Fruit fly (Drosophila melanogaster) whole organism, embryonic: ENCODE measurements around the gene CG13077.

Experiments
- Blimp-1 ChIP-seq: fragments of 200-800 bp; sonication (Bioruptor generic); optimal IDR thresholded peaks from 3 replicates; lab custom pipeline; 2018; ENCODE audit warnings: missing biosample characterization, missing genetic modification characterization, mild to moderate bottlenecking, moderate library complexity, missing genetic modification reagents
- CG11560 ChIP-seq: fragments of 200-800 bp; sonication (Bioruptor generic); IDR thresholded peaks from 3 replicates; pipeline ENCODE4 v1.3.6; 2022; ENCODE audit warnings: missing biosample characterization, missing genetic modification characterization
- CG12391 ChIP-seq: fragments of 200-800 bp; sonication (Bioruptor generic); optimal IDR thresholded peaks from 3 replicates; lab custom pipeline; 2018; ENCODE audit warnings: missing biosample characterization, mild to moderate bottlenecking, missing genetic modification characterization, moderate library complexity
- CG12744 ChIP-seq: fragments of 200-800 bp; sonication (Bioruptor generic); optimal IDR thresholded peaks from 2 replicates; lab custom pipeline; 2016; ENCODE audit warnings: missing biosample characterization, missing genetic modification characterization
- CG13775 ChIP-seq: fragments of 200-800 bp; sonication (Bioruptor generic); optimal IDR thresholded peaks from 3 replicates; lab custom pipeline; 2017; ENCODE audit warnings: missing biosample characterization, mild to moderate bottlenecking, missing genetic modification characterization
- CG13894 ChIP-seq: fragments of 200-800 bp; sonication (Bioruptor generic); optimal IDR thresholded peaks from 3 replicates; lab custom pipeline; 2018; ENCODE audit warnings: missing biosample characterization, mild to moderate bottlenecking, missing genetic modification characterization, moderate library complexity
- CG14014 ChIP-seq: fragments of 200-800 bp; sonication (Bioruptor generic); IDR thresholded peaks from 2 replicates; pipeline ENCODE4 v1.3.6; 2022; ENCODE audit warnings: missing biosample characterization, missing genetic modification characterization
- CG14860 ChIP-seq: fragments of 200-800 bp; sonication (Bioruptor generic); IDR thresholded peaks from 3 replicates; pipeline ENCODE4 v1.3.6; 2022; ENCODE audit warnings: missing biosample characterization, missing genetic modification characterization; ENCODE audit not compliant: partially characterized antibody
- CG1529 ChIP-seq: fragments of 200-800 bp; sonication (Bioruptor generic); optimal IDR thresholded peaks from 3 replicates; lab custom pipeline; 2018; ENCODE audit warnings: missing biosample characterization, missing genetic modification characterization
- CG16815 ChIP-seq: fragments of 200-800 bp; sonication (Bioruptor generic); optimal IDR thresholded peaks from 3 replicates; lab custom pipeline; 2017; ENCODE audit warnings: missing biosample characterization, mild to moderate bottlenecking, missing genetic modification characterization
- CG17568 ChIP-seq: fragments of 200-800 bp; sonication (Bioruptor generic); optimal IDR thresholded peaks from 2 replicates; lab custom pipeline; 2018; ENCODE audit warnings: missing biosample characterization, mild to moderate bottlenecking, missing genetic modification characterization, moderate library complexity
- CG6272 ChIP-seq: fragments of 200-800 bp; sonication (Bioruptor generic); IDR thresholded peaks from 2 replicates; pipeline ENCODE4 v1.3.6; 2022; ENCODE audit warnings: missing biosample characterization, missing genetic modification characterization
- CG6791 ChIP-seq: fragments of 200-800 bp; sonication (Bioruptor generic); IDR thresholded peaks from 3 replicates; pipeline ENCODE4 v1.3.6; 2022; ENCODE audit warnings: missing biosample characterization, missing genetic modification characterization; ENCODE audit not compliant: partially characterized antibody
- CG7745 ChIP-seq: fragments of 200-800 bp; sonication (Bioruptor generic); optimal IDR thresholded peaks from 2 replicates; lab custom pipeline; 2018; ENCODE audit warnings: missing biosample characterization, mild to moderate bottlenecking, missing genetic modification characterization, moderate library complexity
- CG7786 ChIP-seq: fragments of 200-800 bp; sonication (Bioruptor generic); optimal IDR thresholded peaks from 2 replicates; lab custom pipeline; 2016; ENCODE audit warnings: missing biosample characterization, missing genetic modification characterization
- CG9797 ChIP-seq: fragments of 200-800 bp; sonication (Bioruptor generic); optimal IDR thresholded peaks from 3 replicates; lab custom pipeline; 2018; ENCODE audit warnings: missing biosample characterization, mild to moderate bottlenecking, missing genetic modification characterization
- CG9876 ChIP-seq: fragments of 200-800 bp; sonication (Bioruptor generic); optimal IDR thresholded peaks from 2 replicates; lab custom pipeline; 2016; ENCODE audit warnings: missing biosample characterization, missing genetic modification characterization
- Dip2 ChIP-seq: fragments of 200-800 bp; sonication (Bioruptor generic); IDR thresholded peaks from 2 replicates; pipeline ENCODE4 v1.3.6; 2022; ENCODE audit warnings: missing biosample characterization, missing genetic modification characterization
- Dp ChIP-seq: fragments of 200-800 bp; sonication (Bioruptor generic); optimal IDR thresholded peaks from 2 replicates; lab custom pipeline; 2018; ENCODE audit warnings: missing biosample characterization, mild to moderate bottlenecking, missing genetic modification characterization, moderate library complexity
- E2f1 ChIP-seq: fragments of 200-800 bp; sonication (Bioruptor generic); IDR thresholded peaks from 2 replicates; pipeline ENCODE4 v1.3.6; 2022; ENCODE audit warnings: missing biosample characterization, missing genetic modification characterization
- Gsc ChIP-seq: fragments of 200-800 bp; sonication (Bioruptor generic); IDR thresholded peaks from 2 replicates; pipeline ENCODE4 v1.3.6; 2022; ENCODE audit warnings: missing biosample characterization, missing genetic modification characterization
- Hmx ChIP-seq: fragments of 200-800 bp; sonication (Bioruptor generic); optimal IDR thresholded peaks from 2 replicates; lab custom pipeline; 2016; ENCODE audit warnings: missing biosample characterization, missing genetic modification characterization
- MESR4 ChIP-seq: fragments of 200-800 bp; sonication (Bioruptor generic); optimal IDR thresholded peaks from 2 replicates; lab custom pipeline; 2018; ENCODE audit warnings: missing biosample characterization, mild to moderate bottlenecking, missing genetic modification characterization, moderate library complexity
- NC2β ChIP-seq: fragments of 200-800 bp; sonication (Bioruptor generic); optimal IDR thresholded peaks from 2 replicates; lab custom pipeline; 2016; ENCODE audit warnings: missing biosample characterization, missing genetic modification characterization
- PHDP ChIP-seq: fragments of 200-800 bp; sonication (Bioruptor generic); optimal IDR thresholded peaks from 3 replicates; lab custom pipeline; 2018; ENCODE audit warnings: missing biosample characterization, mild to moderate bottlenecking, missing genetic modification characterization, moderate library complexity
- Scr ChIP-seq: fragments of 200-800 bp; sonication (Bioruptor generic); IDR thresholded peaks from 2 replicates; pipeline ENCODE4 v1.3.6; 2022; ENCODE audit warnings: missing biosample characterization, missing genetic modification characterization; ENCODE audit not compliant: partially characterized antibody
- Sox102F ChIP-seq: fragments of 200-800 bp; sonication (Bioruptor generic); optimal IDR thresholded peaks from 2 replicates; lab custom pipeline; 2018; ENCODE audit warnings: missing biosample characterization, mild to moderate bottlenecking, missing genetic modification characterization, moderate library complexity
- Taf1 ChIP-seq: fragments of 200-800 bp; sonication (Bioruptor generic); IDR thresholded peaks from 2 replicates; pipeline ENCODE4 v1.3.6; 2022; ENCODE audit warnings: missing biosample characterization, missing genetic modification characterization
- aop ChIP-seq: fragments of 200-800 bp; sonication (Bioruptor generic); IDR thresholded peaks from 2 replicates; pipeline ENCODE4 v1.3.6; 2022; ENCODE audit warnings: missing biosample characterization, missing genetic modification characterization
- bbx ChIP-seq: fragments of 200-800 bp; sonication (Bioruptor generic); IDR thresholded peaks from 2 replicates; pipeline ENCODE4 v1.3.6; 2022; ENCODE audit warnings: missing biosample characterization, missing genetic modification characterization; ENCODE audit not compliant: partially characterized antibody
- bcd ChIP-seq: fragments of 200-800 bp; sonication (Bioruptor generic); optimal IDR thresholded peaks from 2 replicates; lab custom pipeline; 2017; ENCODE audit warnings: missing biosample characterization, mild to moderate bottlenecking, missing genetic modification characterization
- cg ChIP-seq: fragments of 200-800 bp; sonication (Bioruptor generic); optimal IDR thresholded peaks from 3 replicates; lab custom pipeline; 2019; ENCODE audit warnings: missing biosample characterization, mild to moderate bottlenecking, missing genetic modification characterization, moderate library complexity
- da ChIP-seq: fragments of 200-800 bp; sonication (Bioruptor generic); optimal IDR thresholded peaks from 2 replicates; lab custom pipeline; 2016; ENCODE audit warnings: missing biosample characterization, missing genetic modification characterization
- dimm ChIP-seq: fragments of 200-800 bp; sonication (Bioruptor generic); IDR thresholded peaks from 2 replicates; pipeline ENCODE4 v1.3.6; 2022; ENCODE audit warnings: missing biosample characterization, missing genetic modification characterization
- fd96Cb ChIP-seq: fragments of 200-800 bp; sonication (Bioruptor generic); optimal IDR thresholded peaks from 2 replicates; lab custom pipeline; 2018; ENCODE audit warnings: missing biosample characterization, mild to moderate bottlenecking, missing genetic modification characterization, moderate library complexity
- gro ChIP-seq: fragments of 200-800 bp; sonication (Bioruptor generic); optimal IDR thresholded peaks from 2 replicates; lab custom pipeline; 2016; ENCODE audit warnings: missing biosample characterization, missing genetic modification characterization
- ham ChIP-seq: fragments of 200-800 bp; sonication (Bioruptor generic); IDR thresholded peaks from 2 replicates; pipeline ENCODE4 v1.3.6; 2022; ENCODE audit warnings: missing biosample characterization, missing genetic modification characterization
- ind ChIP-seq: fragments of 200-800 bp; sonication (Bioruptor generic); optimal IDR thresholded peaks from 3 replicates; lab custom pipeline; 2016; ENCODE audit warnings: missing biosample characterization, missing genetic modification characterization
- kay ChIP-seq: fragments of 200-800 bp; sonication (Bioruptor generic); optimal IDR thresholded peaks from 2 replicates; lab custom pipeline; 2016; ENCODE audit warnings: missing biosample characterization, missing genetic modification characterization
- kni ChIP-seq: fragments of 200-800 bp; sonication (Bioruptor generic); optimal IDR thresholded peaks from 3 replicates; lab custom pipeline; 2017; ENCODE audit warnings: mild to moderate bottlenecking, missing biosample characterization, missing genetic modification reagents, missing genetic modification characterization
- lilli ChIP-seq: fragments of 200-800 bp; sonication (Bioruptor generic); optimal IDR thresholded peaks from 3 replicates; lab custom pipeline; 2016; ENCODE audit warnings: missing biosample characterization, missing genetic modification characterization
- pita ChIP-seq: fragments of 200-800 bp; sonication (Bioruptor generic); optimal IDR thresholded peaks from 2 replicates; lab custom pipeline; 2017; ENCODE audit warnings: missing biosample characterization, mild to moderate bottlenecking, missing genetic modification characterization
- pzg ChIP-seq: fragments of 200-800 bp; sonication (Bioruptor generic); optimal IDR thresholded peaks from 3 replicates; lab custom pipeline; 2018; ENCODE audit warnings: missing biosample characterization, mild to moderate bottlenecking, missing genetic modification characterization, moderate library complexity
- ro ChIP-seq: fragments of 200-800 bp; sonication (Bioruptor generic); IDR thresholded peaks from 2 replicates; pipeline ENCODE4 v1.3.6; 2022; ENCODE audit warnings: missing biosample characterization, missing genetic modification characterization
- scrt ChIP-seq: fragments of 200-800 bp; sonication (Bioruptor generic); optimal IDR thresholded peaks from 2 replicates; lab custom pipeline; 2018; ENCODE audit warnings: missing biosample characterization, mild to moderate bottlenecking, missing genetic modification characterization, moderate library complexity
- tll ChIP-seq, 2 experiments: fragments of 200-800 bp in 1 of 2; fragments of >200 bp in 1 of 2; sonication (Bioruptor generic) in 1 of 2; optimal IDR thresholded peaks; 2 replicates each; lab custom pipeline; 2017 to 2019; ENCODE audit warnings: missing biosample characterization in 2 of 2, missing genetic modification characterization in 2 of 2, mild to moderate bottlenecking in 1 of 2, moderate library complexity in 1 of 2
- toy ChIP-seq: fragments of 200-800 bp; sonication (Bioruptor generic); IDR thresholded peaks from 2 replicates; pipeline ENCODE4 v1.3.6; 2022; ENCODE audit warnings: missing biosample characterization, missing genetic modification characterization
- ttk ChIP-seq: fragments of 200-800 bp; sonication (Bioruptor generic); IDR thresholded peaks from 2 replicates; pipeline ENCODE4 v2.1.2; 2022; ENCODE audit warnings: missing biosample characterization, missing genetic modification characterization
- zfh1 ChIP-seq: fragments of 200-800 bp; sonication (Bioruptor generic); IDR thresholded peaks from 3 replicates; pipeline ENCODE4 v1.3.6; 2022; ENCODE audit warnings: missing biosample characterization, missing genetic modification characterization

Gene CG13077

dm6 chr2L:19575626-19576298 is 10.1 kb downstream of the CG13077 start (continued):
- TF ChIP-seq Taf1, result peak; percentile 87
- TF ChIP-seq CG9876, result peak; percentile 95
- TF ChIP-seq gro, result peak; percentile 98
- peak; percentile 75 for TF ChIP-seq CG13894 (tag; lab: Kevin White, UChicago)
- peak; percentile 97 for TF ChIP-seq CG16815
- TF ChIP-seq Dp (GFP tag; lab: Kevin White, UChicago), result no peak
- peak; percentile 91 for TF ChIP-seq CG1529 (GFP tag; lab: Kevin White, UChicago)
- TF ChIP-seq CG14860 (GFP tag; lab: Robert Waterston, UW), result no peak
- TF ChIP-seq CG6791 (GFP tag; lab: Robert Waterston, UW), result 0 out of 3 replicates have a peak, but pooled peaks have one; percentile 14
- TF ChIP-seq pzg (GFP tag; lab: Kevin White, UChicago), result peak; percentile 17
- TF ChIP-seq ttk (GFP tag; lab: Robert Waterston, UW), result peak; percentile 85
- peak; percentile 90 for TF ChIP-seq CG11560 (tag; lab: Robert Waterston, UW)
- peak; percentile 94 for TF ChIP-seq NC2β
- peak; percentile 32; the same call in 1 of the 2 replicates for TF ChIP-seq bbx
- TF ChIP-seq bcd (GFP tag; lab: Kevin White, UChicago), result peak; percentile 98
- peak; percentile 62 for TF ChIP-seq pita
- TF ChIP-seq CG12391, result peak; percentile 97
- TF ChIP-seq MESR4 (GFP tag; lab: Kevin White, UChicago), result no peak
- peak; percentile 76 for TF ChIP-seq dimm
- peak; percentile 51 for TF ChIP-seq CG9797 (GFP tag; lab: Kevin White, UChicago)
- TF ChIP-seq Hmx (GFP tag; lab: Kevin White, UChicago), result peak; percentile 91
- TF ChIP-seq Gsc (GFP tag; lab: Robert Waterston, UW), result no peak
- peak; percentile 94 for TF ChIP-seq Blimp-1 (GFP tag; lab: Kevin White, UChicago)
- peak; percentile 83 for TF ChIP-seq toy (GFP tag; lab: Robert Waterston, UW)
- peak; percentile 95 for TF ChIP-seq kni
- peak; percentile 91 for TF ChIP-seq kay (GFP tag; lab: Kevin White, UChicago)
- TF ChIP-seq CG17568, result peak; percentile 94
- peak; percentile 92 for TF ChIP-seq E2f1
- TF ChIP-seq CG7745, result no peak
- TF ChIP-seq fd96Cb, result peak; percentile 97
- peak; percentile 94 for TF ChIP-seq da (GFP tag; lab: Kevin White, UChicago)
- TF ChIP-seq CG7786 (GFP tag; lab: Kevin White, UChicago), result peak; percentile 96
- TF ChIP-seq aop (GFP tag; lab: Robert Waterston, UW), result peak; percentile 99
- peak; percentile 97 for TF ChIP-seq Sox102F
- peak; percentile 92 for TF ChIP-seq cg (GFP tag; lab: Kevin White, UChicago)
- TF ChIP-seq CG12744 (GFP tag; lab: Kevin White, UChicago), result peak; percentile 96
- TF ChIP-seq CG13775 (GFP tag; lab: Kevin White, UChicago), result peak; percentile 97
- TF ChIP-seq ind (GFP tag; lab: Kevin White, UChicago), result peak; percentile 97
- TF ChIP-seq CG14014 (GFP tag; lab: Robert Waterston, UW), result peak; percentile 94
- TF ChIP-seq tll (GFP tag; optimal IDR thresholded peaks at IDR 0.05; lab: Kevin White, UChicago), result peak in 1 of 2 experiments; percentile 28
- peak; percentile 67 for TF ChIP-seq Dip2 (GFP tag; lab: Robert Waterston, UW)
- TF ChIP-seq ham (GFP tag; lab: Robert Waterston, UW), result peak; percentile 77
- TF ChIP-seq Scr, result no peak
- TF ChIP-seq scrt, result peak; percentile 89
- peak; percentile 91 for TF ChIP-seq zfh1 (GFP tag; lab: Robert Waterston, UW)
- peak; percentile 95 for TF ChIP-seq PHDP
- TF ChIP-seq lilli, result peak; percentile 98
- peak; percentile 76 for TF ChIP-seq ro (GFP tag; lab: Robert Waterston, UW)
- TF ChIP-seq CG6272 (GFP tag; lab: Robert Waterston, UW), result peak; percentile 94
